Fruit fly (Drosophila melanogaster): ENCODE measurements around the gene CG13042.

DNA sequence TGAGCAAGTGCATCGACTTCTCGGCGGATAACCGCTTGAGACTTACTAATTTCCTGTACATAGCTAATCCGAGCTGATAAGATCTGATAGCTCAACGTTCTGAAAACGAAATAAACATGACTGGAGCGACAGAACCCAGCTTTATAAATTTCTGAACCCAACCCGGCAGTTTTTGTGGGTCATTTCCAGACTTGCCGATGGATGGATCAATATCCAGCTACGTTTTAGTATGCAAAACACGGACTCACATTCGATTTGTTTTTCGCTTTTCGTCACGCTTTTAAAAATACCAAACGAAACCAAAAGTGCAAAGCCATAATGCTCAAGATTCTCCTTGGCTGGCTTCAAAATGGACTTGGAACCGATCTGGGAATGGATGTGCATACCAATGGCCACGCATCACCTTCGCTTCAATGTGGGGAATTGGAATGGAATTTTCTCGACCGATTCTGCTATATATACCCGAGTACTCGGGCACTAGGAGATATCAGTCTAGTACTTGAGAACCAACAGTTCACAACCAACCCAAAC is 37.4 kb downstream of the CG13042 start, which contains the start of the genes CG34248 and CG13067:
- TF ChIP-seq psq (GFP tag; optimal IDR thresholded peaks at IDR 0.05) (no peak), lola (GFP tag; optimal IDR thresholded peaks at IDR 0.05) (no peak), foxo (GFP tag; optimal IDR thresholded peaks at IDR 0.05) (no peak), Myc (optimal IDR thresholded peaks at IDR 0.05) (no peak), h (GFP tag; optimal IDR thresholded peaks at IDR 0.05) (no peak), jim (GFP tag; optimal IDR thresholded peaks at IDR 0.05) (no peak), CG32264 (GFP tag; optimal IDR thresholded peaks at IDR 0.05) (no peak), Dfd (GFP tag; optimal IDR thresholded peaks at IDR 0.05) (no peak)

Measured in whole organism, wandering third instar larva.